Fruit fly (Drosophila melanogaster): ENCODE results near the gene CG10616.

CG10616 gene

DNA sequence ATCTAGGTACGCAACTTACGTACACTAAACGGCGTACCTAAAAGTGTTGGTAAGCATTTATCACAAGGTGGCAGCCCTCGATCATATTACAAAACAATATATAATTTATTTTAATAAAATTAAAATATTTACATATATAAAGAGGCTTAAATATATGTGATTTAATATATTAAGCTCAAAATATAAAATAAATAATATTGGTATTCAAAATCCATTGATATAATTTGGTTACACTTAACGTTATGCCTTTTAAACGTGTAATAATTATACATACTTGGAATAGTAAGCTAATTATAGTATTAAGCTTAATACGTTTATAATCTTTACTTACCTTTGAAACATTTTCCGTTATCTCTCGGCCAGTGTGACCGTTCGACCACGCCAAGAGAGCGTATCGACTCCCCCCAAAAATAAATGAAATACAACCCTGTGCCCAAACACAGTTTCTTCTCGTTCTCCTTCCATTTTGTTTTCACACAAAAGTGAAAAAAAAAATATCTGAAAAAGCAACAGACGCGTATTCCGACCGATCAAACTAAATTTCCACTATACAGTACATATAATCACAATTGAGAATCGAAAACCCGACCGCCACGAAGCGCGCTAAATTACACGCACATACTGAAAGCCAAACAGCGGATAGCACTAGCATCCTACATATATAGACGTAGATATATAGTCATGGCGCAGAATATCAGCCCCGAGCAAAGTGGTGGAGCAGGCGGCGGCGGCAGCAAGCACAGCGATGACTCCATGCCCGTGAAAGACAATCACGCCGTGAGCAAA is 32.5 kb downstream of the CG10616 start, which contains the start of the genes CG10646 and vih (continued):
- TF ChIP-seq Ada2b (GFP tag; IDR thresholded peaks at IDR 0.05), result 0 out of 2 replicates have a peak, but pooled peaks have one; percentile 18
- no peak for TF ChIP-seq dimm (GFP tag; IDR thresholded peaks at IDR 0.05)
- no peak for TF ChIP-seq CG1792 (GFP tag; optimal IDR thresholded peaks at IDR 0.05)
- TF ChIP-seq Doc2 (GFP tag; IDR thresholded peaks at IDR 0.05), result no peak
- TF ChIP-seq CG3995 (GFP tag; optimal IDR thresholded peaks at IDR 0.05), result no peak
- TF ChIP-seq gsb-n (tag; optimal IDR thresholded peaks at IDR 0.05), result peak; percentile 37
- TF ChIP-seq CG7556 (GFP tag; optimal IDR thresholded peaks at IDR 0.05), result peak; percentile 40
- no peak for TF ChIP-seq Mrtf (GFP tag; IDR thresholded peaks at IDR 0.05)
- peak; percentile 43 for TF ChIP-seq zen (tag; optimal IDR thresholded peaks at IDR 0.05)
- no peak for TF ChIP-seq Abd-B (GFP tag; optimal IDR thresholded peaks at IDR 0.05)
- TF ChIP-seq D19B (GFP tag; optimal IDR thresholded peaks at IDR 0.05), result no peak
- TF ChIP-seq crp (GFP tag; optimal IDR thresholded peaks at IDR 0.05), result peak in 1 of 2 experiments; percentile 33
- no peak for TF ChIP-seq CG17568 (GFP tag; optimal IDR thresholded peaks at IDR 0.05)
- TF ChIP-seq CG8478 (optimal IDR thresholded peaks at IDR 0.05), result no peak
- TF ChIP-seq CG12155 (GFP tag; optimal IDR thresholded peaks at IDR 0.05), result peak; percentile 63
- TF ChIP-seq CG7357 (GFP tag; IDR thresholded peaks at IDR 0.05), result no peak
- no peak for TF ChIP-seq CG16779 (GFP tag; IDR thresholded peaks at IDR 0.05)
- peak; percentile 24 for TF ChIP-seq psq (GFP tag; optimal IDR thresholded peaks at IDR 0.05)
- no peak for TF ChIP-seq Asciz (GFP tag; optimal IDR thresholded peaks at IDR 0.05)
- TF ChIP-seq CG14965 (GFP tag; optimal IDR thresholded peaks at IDR 0.05; ENCODE audit: borderline replicate concordance), result no peak
- peak; percentile 35; the same call in 1 of the 2 replicates for TF ChIP-seq CG6689 (GFP tag; IDR thresholded peaks at IDR 0.05)
- TF ChIP-seq Six4 (GFP tag; optimal IDR thresholded peaks at IDR 0.05), result peak; percentile 55
- no peak for TF ChIP-seq usp (GFP tag; optimal IDR thresholded peaks at IDR 0.05)
- no peak for TF ChIP-seq NC2α (GFP tag; optimal IDR thresholded peaks at IDR 0.05)
- peak; percentile 26 for TF ChIP-seq exex (tag; optimal IDR thresholded peaks at IDR 0.05)
- TF ChIP-seq hbn (GFP tag; IDR thresholded peaks at IDR 0.05; ENCODE audit: partially characterized antibody), result no peak; the same call in 1 of the 2 replicates
- TF ChIP-seq aop (GFP tag; IDR thresholded peaks at IDR 0.05), result no peak
- TF ChIP-seq dati (GFP tag; IDR thresholded peaks at IDR 0.05), result no peak
- TF ChIP-seq CG8359 (GFP tag; optimal IDR thresholded peaks at IDR 0.05; ENCODE audit: borderline replicate concordance), result no peak
- no peak for TF ChIP-seq dm (GFP tag; optimal IDR thresholded peaks at IDR 0.05)
- peak in 1 of 2 experiments; percentile 0 for TF ChIP-seq Eip74EF (GFP tag; optimal IDR thresholded peaks at IDR 0.05)
- TF ChIP-seq CG10565 (GFP tag; optimal IDR thresholded peaks at IDR 0.05), result no peak
- TF ChIP-seq CG3407 (GFP tag; optimal IDR thresholded peaks at IDR 0.05), result no peak
- peak; percentile 66 for TF ChIP-seq CG15514 (GFP tag; optimal IDR thresholded peaks at IDR 0.05)
- no peak for TF ChIP-seq CG3065 (GFP tag; optimal IDR thresholded peaks at IDR 0.05)
- TF ChIP-seq Adf1 (GFP tag; IDR thresholded peaks at IDR 0.05), result no peak
- no peak for TF ChIP-seq CG1832 (GFP tag; optimal IDR thresholded peaks at IDR 0.05)
- no peak for TF ChIP-seq CG12769 (tag; optimal IDR thresholded peaks at IDR 0.05)
- no peak for TF ChIP-seq danr (GFP tag; IDR thresholded peaks at IDR 0.05)
- no peak for TF ChIP-seq ac (GFP tag; optimal IDR thresholded peaks at IDR 0.05)
- TF ChIP-seq Dip2 (GFP tag; IDR thresholded peaks at IDR 0.05), result no peak
- TF ChIP-seq gem (tag; optimal IDR thresholded peaks at IDR 0.05), result no peak
- TF ChIP-seq sd (tag; optimal IDR thresholded peaks at IDR 0.05), result no peak
- no peak for TF ChIP-seq CG13624 (GFP tag; optimal IDR thresholded peaks at IDR 0.05)
- peak; percentile 68 for TF ChIP-seq sqz (GFP tag; optimal IDR thresholded peaks at IDR 0.05)
- peak; percentile 56 for TF ChIP-seq Dek (tag; optimal IDR thresholded peaks at IDR 0.05)
- TF ChIP-seq fu2 (GFP tag; optimal IDR thresholded peaks at IDR 0.05), result no peak
- TF ChIP-seq lola (GFP tag; optimal IDR thresholded peaks at IDR 0.05), result peak in 1 of 3 experiments; percentile 37
- TF ChIP-seq CG5180 (GFP tag; optimal IDR thresholded peaks at IDR 0.05), result no peak
